Fruit fly (Drosophila melanogaster) whole organism: ENCODE results near the gene myd.

Experiments used
- CG8478 ChIP-seq: fragments of >200 bp; optimal IDR thresholded peaks from 2 replicates; lab custom pipeline; 2018; ENCODE audit warnings: inconsistent platforms
- Dll ChIP-seq: fragments of >200 bp; optimal IDR thresholded peaks from 2 replicates; lab custom pipeline; 2017
- EcR ChIP-seq, 2 experiments: fragments of >200 bp; optimal IDR thresholded peaks; 2 replicates each; lab custom pipeline; 2017; ENCODE audit warnings: missing biosample characterization in 2 of 2, missing genetic modification characterization in 2 of 2, missing genetic modification reagents in 2 of 2
- pan ChIP-seq: fragments of >200 bp; optimal IDR thresholded peaks from 2 replicates; lab custom pipeline; 2017
- psq ChIP-seq: fragments of >200 bp; optimal IDR thresholded peaks from 2 replicates; lab custom pipeline; 2017
- usp ChIP-seq: fragments of >200 bp; optimal IDR thresholded peaks from 2 replicates; lab custom pipeline; 2017; ENCODE audit warnings: missing biosample characterization, missing genetic modification characterization, mixed read lengths

dm6 chr3R:19238934-19239333 lies 58.5 kb downstream of the myd start:
- no peak for TF ChIP-seq pan (lab: Kevin White, UChicago)
- no peak for TF ChIP-seq psq (lab: Kevin White, UChicago)
- no peak for TF ChIP-seq EcR (GFP tag; optimal IDR thresholded peaks at IDR 0.05; lab: Kevin White, UChicago)
- TF ChIP-seq CG8478 (lab: Kevin White, UChicago) = no peak
- TF ChIP-seq Dll = no peak
- TF ChIP-seq usp (GFP tag; lab: Kevin White, UChicago) = no peak
